Worm (Caenorhabditis elegans) whole organism, midembryonic: Measurements from ENCODE around the gene T28F3.5.
A peak's percentile ranks its signal among the peaks of the same experiment; 100 is the strongest.

Experiments
- T22C8.4 ChIP-seq: fragments of 200-800 bp; sonication (Bioruptor generic); IDR thresholded peaks from 2 replicates; pipeline ENCODE4 v1.3.6; 2022; ENCODE audit warnings: missing genetic modification characterization, missing compliant biosample characterization
- cog-1 ChIP-seq: sonication (generic microtip); optimal IDR thresholded peaks from 2 replicates; lab custom pipeline; 2016; ENCODE audit warnings: missing genetic modification characterization, missing compliant biosample characterization
- flt-1 ChIP-seq: fragments of 200-800 bp; sonication (Bioruptor generic); IDR thresholded peaks from 2 replicates; pipeline ENCODE4 v1.3.6; 2022; ENCODE audit warnings: missing genetic modification characterization, missing compliant biosample characterization
- klf-2 ChIP-seq: fragments of 200-800 bp; sonication (Bioruptor generic); conservative IDR thresholded peaks from 2 replicates; pipeline ENCODE4 v1.3.6; 2022; ENCODE audit warnings: missing genetic modification reagents, missing genetic modification characterization, missing compliant biosample characterization
- med-1 ChIP-seq: sonication (generic microtip); optimal IDR thresholded peaks from 2 replicates; lab custom pipeline; 2017; ENCODE audit warnings: missing genetic modification characterization, mild to moderate bottlenecking, missing compliant biosample characterization, antibody characterized with exemption, missing genetic modification reagents; ENCODE audit not compliant: insufficient read depth
- ref-1 ChIP-seq: fragments of 200-800 bp; sonication (Bioruptor generic); conservative IDR thresholded peaks from 2 replicates; pipeline ENCODE4 v1.3.6; 2022; ENCODE audit warnings: missing genetic modification reagents, missing genetic modification characterization, missing compliant biosample characterization
- tab-1 ChIP-seq: fragments of 200-800 bp; sonication (Bioruptor generic); IDR thresholded peaks from 2 replicates; pipeline ENCODE4 v1.3.6; 2022; ENCODE audit warnings: missing genetic modification characterization, missing compliant biosample characterization
- ztf-23 ChIP-seq: fragments of 200-800 bp; sonication (Bioruptor generic); IDR thresholded peaks from 2 replicates; pipeline ENCODE4 v1.3.6; 2022; ENCODE audit warnings: missing genetic modification reagents, missing genetic modification characterization, missing compliant biosample characterization
- ztf-29 ChIP-seq: fragments of 200-800 bp; sonication (Bioruptor generic); IDR thresholded peaks from 2 replicates; pipeline ENCODE4 v1.3.6; 2022; ENCODE audit warnings: missing genetic modification reagents, missing genetic modification characterization, missing compliant biosample characterization

Gene T28F3.5

ce11 chrIV:17273602-17274110, 20.9 kb upstream of the T28F3.5 start, which contains the start of gene gln-5:
TSS of gene gln-5 (minus strand) at chrIV:17273652.
- TF ChIP-seq ref-1, result no peak
- TF ChIP-seq T22C8.4 (GFP tag; lab: Robert Waterston, UW), result no peak
- TF ChIP-seq ztf-29, result no peak
- TF ChIP-seq med-1 (GFP tag; lab: Kevin White, UChicago), result no peak
- TF ChIP-seq flt-1, result no peak
- TF ChIP-seq klf-2, result no peak
- no peak for TF ChIP-seq cog-1
- no peak for TF ChIP-seq ztf-23 (GFP tag; lab: Robert Waterston, UW)
- TF ChIP-seq tab-1, result no peak

- TF ChIP-seq klf-2 (no peak), T22C8.4 (GFP tag; lab: Robert Waterston, UW) (no peak), ztf-23 (GFP tag; lab: Robert Waterston, UW) (no peak), med-1 (GFP tag; lab: Kevin White, UChicago) (no peak), ztf-29 (no peak), tab-1 (no peak), ref-1 (no peak), cog-1 (no peak), flt-1 (no peak)
Observed at ce11 chrIV:17275281-17275680, 19.3 kb upstream of the T28F3.5 start, which contains the start of gene lhfp-4. TSS of gene lhfp-4 (plus strand) at chrIV:17275581.

ce11 chrIV:17276705-17277458, 17.7 kb upstream of the T28F3.5 start, which contains the start of gene clec-196:
TSS of gene clec-196 (plus strand) at chrIV:17276956.
- no peak for TF ChIP-seq ref-1
- no peak for TF ChIP-seq T22C8.4 (GFP tag; lab: Robert Waterston, UW)
- TF ChIP-seq ztf-23 (GFP tag; lab: Robert Waterston, UW), result no peak
- TF ChIP-seq tab-1, result no peak
- no peak for TF ChIP-seq klf-2
- TF ChIP-seq cog-1, result no peak
- TF ChIP-seq med-1 (GFP tag; lab: Kevin White, UChicago), result no peak

- TF ChIP-seq klf-2 (no peak), ztf-23 (GFP tag; lab: Robert Waterston, UW) (no peak), flt-1 (no peak), ztf-29 (no peak), T22C8.4 (GFP tag; lab: Robert Waterston, UW) (no peak), ref-1 (no peak), cog-1 (no peak), tab-1 (no peak), med-1 (GFP tag; lab: Kevin White, UChicago) (no peak)
Observed at ce11 chrIV:17277459-17278173, 17.0 kb upstream of the T28F3.5 start.

- TF ChIP-seq ref-1 (no peak), med-1 (GFP tag; lab: Kevin White, UChicago) (no peak), flt-1 (peak; percentile 81), T22C8.4 (GFP tag; lab: Robert Waterston, UW) (no peak), klf-2 (peak; percentile 66), cog-1 (peak; percentile 96), ztf-29 (peak; percentile 44; the same call in 1 of the 2 replicates), ztf-23 (GFP tag; lab: Robert Waterston, UW) (peak; percentile 88; the same call in 1 of the 2 replicates), tab-1 (no peak)
Observed at ce11 chrIV:17278363-17278762, 16.2 kb upstream of the T28F3.5 start.

- TF ChIP-seq flt-1, result no peak
- TF ChIP-seq tab-1, result peak; percentile 35; the same call in 1 of the 2 replicates
Observed at ce11 chrIV:17278861-17279591, 15.6 kb upstream of the T28F3.5 start, which contains the start of gene hsp-1. TSS of gene hsp-1 (plus strand) at chrIV:17278959.

- no peak for TF ChIP-seq flt-1
- TF ChIP-seq ref-1, result no peak
- no peak for TF ChIP-seq cog-1
- no peak for TF ChIP-seq T22C8.4 (GFP tag; lab: Robert Waterston, UW)
- TF ChIP-seq ztf-23 (GFP tag; lab: Robert Waterston, UW), result no peak
- TF ChIP-seq med-1 (GFP tag; lab: Kevin White, UChicago), result no peak
- TF ChIP-seq klf-2, result no peak
- no peak for TF ChIP-seq ztf-29
- TF ChIP-seq tab-1, result no peak
Observed at ce11 chrIV:17279592-17280440, 14.8 kb upstream of the T28F3.5 start.

ce11 chrIV:17280441-17280939, 14.1 kb upstream of the T28F3.5 start:
- TF ChIP-seq T22C8.4 (GFP tag; lab: Robert Waterston, UW), result no peak
- no peak for TF ChIP-seq flt-1
- no peak for TF ChIP-seq tab-1
- TF ChIP-seq ztf-23 (GFP tag; lab: Robert Waterston, UW), result no peak
- no peak for TF ChIP-seq klf-2
- no peak for TF ChIP-seq cog-1
- TF ChIP-seq ref-1, result no peak
- no peak for TF ChIP-seq med-1 (GFP tag; lab: Kevin White, UChicago)
- TF ChIP-seq ztf-29, result no peak
